Worm (Caenorhabditis elegans) whole organism, L4 larva: ENCODE results near the gene Y39A1A.18.

Experiments used
- D1046.2 ChIP-seq: fragments of 200-800 bp; sonication (Bioruptor generic); IDR thresholded peaks from 2 replicates; pipeline ENCODE4 v1.3.6; 2022; ENCODE audit warnings: missing genetic modification characterization, missing compliant biosample characterization
- F37D6.2 ChIP-seq: sonication (generic microtip); optimal IDR thresholded peaks from 2 replicates; lab custom pipeline; 2016; ENCODE audit warnings: mild to moderate bottlenecking, missing genetic modification characterization, missing compliant biosample characterization
- F49E8.2 ChIP-seq: sonication (generic microtip); optimal IDR thresholded peaks from 2 replicates; lab custom pipeline; 2016; ENCODE audit warnings: missing compliant biosample characterization, mild to moderate bottlenecking, missing genetic modification characterization, borderline replicate concordance
- T20F7.1 ChIP-seq: fragments of 200-800 bp; sonication (Bioruptor generic); optimal IDR thresholded peaks from 2 replicates; lab custom pipeline; 2018; ENCODE audit warnings: mild to moderate bottlenecking, missing genetic modification characterization, missing compliant biosample characterization
- T26A8.4 ChIP-seq: fragments of 200-800 bp; sonication (Bioruptor generic); IDR thresholded peaks from 2 replicates; pipeline ENCODE4 v1.3.6; 2022; ENCODE audit warnings: missing genetic modification characterization, missing compliant biosample characterization
- Y5F2A.4 ChIP-seq: fragments of 200-800 bp; sonication (Bioruptor generic); optimal IDR thresholded peaks from 2 replicates; lab custom pipeline; 2018; ENCODE audit warnings: mild to moderate bottlenecking, missing genetic modification characterization, missing compliant biosample characterization
- aly-2 ChIP-seq: sonication (generic microtip); optimal IDR thresholded peaks from 2 replicates; lab custom pipeline; 2018; ENCODE audit warnings: missing biosample characterization, missing genetic modification characterization
- ceh-28 ChIP-seq: fragments of 150-350 bp; optimal IDR thresholded peaks from 2 replicates; lab custom pipeline; 2014; ENCODE audit warnings: missing biosample characterization, missing genetic modification reagents, missing genetic modification characterization
- ceh-62 ChIP-seq: sonication (generic microtip); optimal IDR thresholded peaks from 2 replicates; lab custom pipeline; 2017; ENCODE audit warnings: missing biosample characterization, missing genetic modification characterization
- ces-1 ChIP-seq: fragments of 150-350 bp; sonication (generic microtip); optimal IDR thresholded peaks from 4 replicates; lab custom pipeline; 2014; ENCODE audit warnings: missing biosample characterization, missing genetic modification reagents, missing genetic modification characterization
- ctbp-1 ChIP-seq: fragments of 200-800 bp; sonication (Bioruptor generic); IDR thresholded peaks from 2 replicates; pipeline ENCODE4 v1.3.6; 2022; ENCODE audit warnings: missing genetic modification reagents, missing genetic modification characterization, missing compliant biosample characterization
- daf-12 ChIP-seq: fragments of 150-350 bp; optimal IDR thresholded peaks from 2 replicates; lab custom pipeline; 2014; ENCODE audit warnings: missing biosample characterization, missing genetic modification reagents, missing genetic modification characterization
- daf-8 ChIP-seq: fragments of 200-800 bp; sonication (Bioruptor generic); IDR thresholded peaks from 2 replicates; pipeline ENCODE4 v1.3.6; 2022; ENCODE audit warnings: missing genetic modification characterization, missing compliant biosample characterization
- dmd-6 ChIP-seq: fragments of 200-800 bp; sonication (Bioruptor generic); IDR thresholded peaks from 2 replicates; pipeline ENCODE4 v1.3.6; 2022; ENCODE audit warnings: missing genetic modification reagents, missing genetic modification characterization, missing compliant biosample characterization
- dmd-9 ChIP-seq: fragments of 200-800 bp; sonication (Bioruptor generic); IDR thresholded peaks from 2 replicates; pipeline ENCODE4 v1.3.6; 2022; ENCODE audit warnings: missing genetic modification reagents, missing genetic modification characterization, missing compliant biosample characterization
- dpl-1 ChIP-seq: fragments of 150-350 bp; optimal IDR thresholded peaks from 2 replicates; lab custom pipeline; 2014; ENCODE audit warnings: missing biosample characterization, missing genetic modification reagents, missing genetic modification characterization
- dve-1 ChIP-seq: sonication (generic microtip); optimal IDR thresholded peaks from 2 replicates; lab custom pipeline; 2017; ENCODE audit warnings: antibody characterized with exemption, mild to moderate bottlenecking, missing genetic modification characterization, missing compliant biosample characterization; ENCODE audit not compliant: insufficient read depth
- egl-43 ChIP-seq: fragments of 200-800 bp; sonication (Bioruptor generic); IDR thresholded peaks from 2 replicates; pipeline ENCODE4 v1.3.6; 2022; ENCODE audit warnings: missing genetic modification reagents, missing genetic modification characterization, missing compliant biosample characterization
- fos-1 ChIP-seq: fragments of 150-350 bp; optimal IDR thresholded peaks from 2 replicates; lab custom pipeline; 2014; ENCODE audit warnings: missing biosample characterization, missing genetic modification characterization
- gei-8 ChIP-seq: fragments of 200-800 bp; sonication (Bioruptor generic); optimal IDR thresholded peaks from 2 replicates; lab custom pipeline; 2018; ENCODE audit warnings: mild to moderate bottlenecking, missing genetic modification characterization, missing compliant biosample characterization
- hlh-11 ChIP-seq: fragments of 200-800 bp; sonication (Bioruptor generic); optimal IDR thresholded peaks from 2 replicates; lab custom pipeline; 2018; ENCODE audit warnings: mild to moderate bottlenecking, missing genetic modification characterization, missing compliant biosample characterization
- hlh-30 ChIP-seq: sonication (generic microtip); optimal IDR thresholded peaks from 2 replicates; lab custom pipeline; 2017; ENCODE audit warnings: antibody characterized with exemption, mild to moderate bottlenecking, missing genetic modification characterization, missing compliant biosample characterization; ENCODE audit not compliant: insufficient read depth
- lin-15B ChIP-seq: fragments of 150-350 bp; sonication (generic microtip); optimal IDR thresholded peaks from 3 replicates; lab custom pipeline; 2014; ENCODE audit warnings: missing biosample characterization, missing genetic modification characterization
- lin-38 ChIP-seq: fragments of 200-800 bp; sonication (Bioruptor generic); IDR thresholded peaks from 2 replicates; pipeline ENCODE4 v1.3.6; 2022; ENCODE audit warnings: missing genetic modification reagents, missing genetic modification characterization, missing compliant biosample characterization
- lir-3 ChIP-seq: sonication (generic microtip); optimal IDR thresholded peaks from 2 replicates; lab custom pipeline; 2016; ENCODE audit warnings: mild to moderate bottlenecking, missing genetic modification characterization, missing compliant biosample characterization
- lsy-2 ChIP-seq, 2 experiments: fragments of 150-350 bp in 1 of 2; sonication (generic microtip) in 1 of 2; optimal IDR thresholded peaks; 2 replicates each; lab custom pipeline; 2014 to 2017; ENCODE audit warnings: missing biosample characterization in 2 of 2, missing genetic modification characterization in 2 of 2
- madf-9 ChIP-seq: fragments of 200-800 bp; sonication (Bioruptor generic); conservative IDR thresholded peaks from 2 replicates; pipeline ENCODE4 v1.3.6; 2022; ENCODE audit warnings: missing genetic modification reagents, missing genetic modification characterization, missing compliant biosample characterization
- mdt-29 ChIP-seq: fragments of 200-800 bp; sonication (Bioruptor generic); IDR thresholded peaks from 2 replicates; pipeline ENCODE4 v1.3.6; 2022; ENCODE audit warnings: missing genetic modification reagents, missing genetic modification characterization, missing compliant biosample characterization
- mxl-3 ChIP-seq: fragments of 200-800 bp; sonication (Bioruptor generic); optimal IDR thresholded peaks from 2 replicates; lab custom pipeline; 2018; ENCODE audit warnings: mild to moderate bottlenecking, missing genetic modification characterization, missing compliant biosample characterization
- nhr-10 ChIP-seq: fragments of 150-350 bp; optimal IDR thresholded peaks from 2 replicates; lab custom pipeline; 2014; ENCODE audit warnings: missing biosample characterization, missing genetic modification characterization
- nhr-102 ChIP-seq: sonication (generic microtip); optimal IDR thresholded peaks from 2 replicates; lab custom pipeline; 2016; ENCODE audit warnings: mild to moderate bottlenecking, missing genetic modification characterization, moderate library complexity, missing compliant biosample characterization
- nhr-11 ChIP-seq: fragments of 150-350 bp; optimal IDR thresholded peaks from 2 replicates; lab custom pipeline; 2014; ENCODE audit warnings: missing biosample characterization, missing genetic modification characterization
- nhr-237 ChIP-seq: sonication (generic microtip); optimal IDR thresholded peaks from 2 replicates; lab custom pipeline; 2017; ENCODE audit warnings: missing biosample characterization, missing genetic modification characterization
- nhr-28 ChIP-seq: fragments of 150-350 bp; optimal IDR thresholded peaks from 2 replicates; lab custom pipeline; 2014; ENCODE audit warnings: missing biosample characterization, missing genetic modification characterization
- nhr-41 ChIP-seq: fragments of 200-800 bp; sonication (Bioruptor generic); IDR thresholded peaks from 2 replicates; pipeline ENCODE4 v1.3.6; 2022; ENCODE audit warnings: missing genetic modification reagents, missing genetic modification characterization, missing compliant biosample characterization
- nhr-76 ChIP-seq: fragments of 150-350 bp; optimal IDR thresholded peaks from 2 replicates; lab custom pipeline; 2014; ENCODE audit warnings: missing biosample characterization, missing genetic modification characterization
- nhr-77 ChIP-seq: fragments of 150-350 bp; optimal IDR thresholded peaks from 2 replicates; lab custom pipeline; 2014; ENCODE audit warnings: missing biosample characterization, missing genetic modification characterization
- saeg-2 ChIP-seq: fragments of 200-800 bp; sonication (Bioruptor generic); IDR thresholded peaks from 2 replicates; pipeline ENCODE4 v1.3.6; 2022; ENCODE audit warnings: missing genetic modification reagents, missing genetic modification characterization, missing compliant biosample characterization
- sdz-12 ChIP-seq: fragments of 200-800 bp; sonication (Bioruptor generic); optimal IDR thresholded peaks from 2 replicates; lab custom pipeline; 2018; ENCODE audit warnings: mild to moderate bottlenecking, missing genetic modification characterization, missing compliant biosample characterization
- skn-1 ChIP-seq: fragments of 150-350 bp; optimal IDR thresholded peaks from 2 replicates; lab custom pipeline; 2014; ENCODE audit warnings: missing biosample characterization, missing genetic modification characterization
- snpc-4 ChIP-seq: fragments of 150-350 bp; optimal IDR thresholded peaks from 2 replicates; lab custom pipeline; 2014; ENCODE audit warnings: missing biosample characterization, missing genetic modification characterization
- spr-1 ChIP-seq: sonication (generic microtip); optimal IDR thresholded peaks from 2 replicates; lab custom pipeline; 2016; ENCODE audit warnings: mild to moderate bottlenecking, missing genetic modification characterization, missing compliant biosample characterization
- tra-1 ChIP-seq: fragments of 200-800 bp; sonication (Bioruptor generic); IDR thresholded peaks from 2 replicates; pipeline ENCODE4 v1.3.6; 2022; ENCODE audit warnings: missing genetic modification reagents, missing genetic modification characterization, missing compliant biosample characterization
- unc-39 ChIP-seq: sonication (generic microtip); optimal IDR thresholded peaks from 2 replicates; lab custom pipeline; 2017; ENCODE audit warnings: missing biosample characterization, missing genetic modification characterization
- zfp-2 ChIP-seq: sonication (generic microtip); optimal IDR thresholded peaks from 2 replicates; lab custom pipeline; 2016; ENCODE audit warnings: mild to moderate bottlenecking, missing genetic modification characterization, missing compliant biosample characterization
- zfp-3 ChIP-seq: fragments of 200-800 bp; sonication (Bioruptor generic); conservative IDR thresholded peaks from 2 replicates; pipeline ENCODE4 v1.3.6; 2022; ENCODE audit warnings: missing genetic modification reagents, missing genetic modification characterization, missing compliant biosample characterization
- zip-2 ChIP-seq: fragments of 150-350 bp; optimal IDR thresholded peaks from 2 replicates; lab custom pipeline; 2014; ENCODE audit warnings: missing biosample characterization, missing genetic modification characterization
- ztf-11 ChIP-seq: fragments of 150-350 bp; optimal IDR thresholded peaks from 2 replicates; lab custom pipeline; 2014; ENCODE audit warnings: missing biosample characterization, missing genetic modification characterization
- ztf-7 ChIP-seq: fragments of 150-350 bp; optimal IDR thresholded peaks from 2 replicates; lab custom pipeline; 2014; ENCODE audit warnings: missing biosample characterization, missing genetic modification characterization

Gene Y39A1A.18

DNA sequence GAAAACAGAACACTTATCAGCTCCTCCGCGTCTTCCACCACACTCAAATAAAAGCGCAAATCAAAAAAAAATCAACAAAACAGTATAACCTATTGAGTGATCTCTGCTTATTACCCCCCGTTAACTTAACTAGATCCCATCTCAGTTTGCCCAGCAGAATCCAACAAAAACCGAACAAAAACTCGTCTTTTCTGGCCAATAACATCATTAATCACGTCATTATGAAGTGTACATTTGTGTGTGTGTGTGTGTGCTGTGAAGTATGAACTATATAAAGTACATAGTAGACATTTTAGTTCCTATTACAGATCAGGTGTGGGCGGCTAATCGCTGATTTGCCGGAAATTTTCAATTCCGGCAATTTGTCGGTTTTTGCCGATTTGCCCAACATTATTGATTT is 23.8 kb upstream of the Y39A1A.18 start:
- no peak for TF ChIP-seq snpc-4 (tag; lab: Kevin White, UChicago)
- 0 out of 2 replicates have a peak, but pooled peaks have one; percentile 23 for TF ChIP-seq mdt-29 (GFP tag; lab: Robert Waterston, UW)
- TF ChIP-seq dpl-1 (GFP tag; lab: Kevin White, UChicago), result no peak
- TF ChIP-seq nhr-11 (tag; lab: Kevin White, UChicago), result no peak
- TF ChIP-seq nhr-28 (tag; lab: Kevin White, UChicago), result peak; percentile 88
- TF ChIP-seq hlh-11 (tag; lab: Kevin White, UChicago), result peak; percentile 27
- no peak for TF ChIP-seq ztf-11 (tag; lab: Kevin White, UChicago)
- no peak for TF ChIP-seq dve-1 (tag; lab: Kevin White, UChicago)
- TF ChIP-seq dmd-6 (GFP tag; lab: Robert Waterston, UW), result no peak
- peak in 1 of 2 experiments; percentile 41 for TF ChIP-seq lsy-2 (tag; optimal IDR thresholded peaks at IDR 0.05; lab: Kevin White, UChicago)

DNA sequence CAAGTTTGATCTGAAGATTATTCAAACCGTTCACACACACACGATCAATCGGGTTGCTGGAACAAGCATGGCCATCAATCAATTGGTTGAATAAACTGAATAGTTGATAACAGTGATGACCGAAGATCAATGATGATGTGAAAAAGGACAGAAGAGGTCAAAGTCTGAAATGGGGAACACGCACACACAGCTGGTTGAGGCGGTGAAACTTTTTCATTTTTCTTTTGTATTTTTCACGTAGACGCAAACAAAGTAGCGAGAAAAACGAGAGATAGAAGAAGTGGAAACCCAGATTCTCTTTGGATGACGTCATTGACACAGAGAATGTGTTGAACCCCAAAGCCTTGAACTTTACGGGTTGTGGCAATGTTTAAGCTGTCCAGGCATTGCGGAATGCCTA is 23.2 kb upstream of the Y39A1A.18 start:
- peak; percentile 92 for TF ChIP-seq dmd-6 (GFP tag; lab: Robert Waterston, UW)
- no peak for TF ChIP-seq madf-9 (GFP tag; lab: Robert Waterston, UW)
- TF ChIP-seq nhr-76, result no peak
- no peak for TF ChIP-seq aly-2 (tag; lab: Kevin White, UChicago)
- peak; percentile 26; the same call in 1 of the 2 replicates for TF ChIP-seq T26A8.4 (GFP tag; lab: Robert Waterston, UW)
- peak; percentile 33 for TF ChIP-seq spr-1 (tag; lab: Kevin White, UChicago)
- peak; percentile 77 for TF ChIP-seq nhr-11 (tag; lab: Kevin White, UChicago)
- no peak for TF ChIP-seq nhr-41 (GFP tag; lab: Robert Waterston, UW)
- TF ChIP-seq nhr-237 (tag; lab: Kevin White, UChicago), result no peak
- no peak for TF ChIP-seq F37D6.2 (tag; lab: Kevin White, UChicago)
- TF ChIP-seq F49E8.2, result no peak
- TF ChIP-seq nhr-102 (tag; lab: Kevin White, UChicago), result peak; percentile 38
- peak; percentile 36 for TF ChIP-seq T20F7.1 (GFP tag; lab: Kevin White, UChicago)
- no peak for TF ChIP-seq gei-8 (GFP tag; lab: Kevin White, UChicago)
- no peak for TF ChIP-seq Y5F2A.4
- TF ChIP-seq hlh-11 (tag; lab: Kevin White, UChicago), result peak; percentile 95
- TF ChIP-seq ztf-7 (tag; lab: Kevin White, UChicago), result no peak
- peak; percentile 93 for TF ChIP-seq mxl-3
- TF ChIP-seq skn-1 (tag; lab: Kevin White, UChicago), result no peak
- TF ChIP-seq nhr-77 (tag; lab: Kevin White, UChicago), result peak; percentile 35
- TF ChIP-seq sdz-12 (GFP tag; lab: Kevin White, UChicago), result no peak
- no peak for TF ChIP-seq saeg-2 (GFP tag; lab: Robert Waterston, UW)
- peak; percentile 87 for TF ChIP-seq nhr-10 (tag; lab: Kevin White, UChicago)
- TF ChIP-seq daf-12, result no peak
- no peak for TF ChIP-seq lir-3 (tag; lab: Kevin White, UChicago)
- TF ChIP-seq unc-39, result no peak
- TF ChIP-seq ceh-62 (tag; lab: Kevin White, UChicago), result no peak
- peak; percentile 76 for TF ChIP-seq nhr-28 (tag; lab: Kevin White, UChicago)
- TF ChIP-seq ceh-28 (tag; lab: Kevin White, UChicago), result no peak
- TF ChIP-seq zfp-2 (tag; lab: Kevin White, UChicago), result no peak
- no peak for TF ChIP-seq ces-1
- TF ChIP-seq tra-1, result peak; percentile 64; the same call in 1 of the 2 replicates
- TF ChIP-seq zip-2 (tag; lab: Kevin White, UChicago), result no peak
- TF ChIP-seq fos-1, result no peak
- TF ChIP-seq zfp-3 (GFP tag; lab: Robert Waterston, UW), result no peak
- TF ChIP-seq lin-15B (tag; lab: Kevin White, UChicago), result no peak
- TF ChIP-seq hlh-30, result peak; percentile 54
- TF ChIP-seq dmd-9 (GFP tag; lab: Robert Waterston, UW), result 0 out of 2 replicates have a peak, but pooled peaks have one; percentile 48
- peak; percentile 31 for TF ChIP-seq lin-38 (GFP tag; lab: Robert Waterston, UW)
- TF ChIP-seq dve-1 (tag; lab: Kevin White, UChicago), result peak; percentile 93
- no peak for TF ChIP-seq snpc-4 (tag; lab: Kevin White, UChicago)
- TF ChIP-seq daf-8, result no peak
- no peak for TF ChIP-seq egl-43 (GFP tag; lab: Robert Waterston, UW)
- no peak for TF ChIP-seq ztf-11 (tag; lab: Kevin White, UChicago)
- no peak for TF ChIP-seq D1046.2 (GFP tag; lab: Robert Waterston, UW)
- peak; percentile 11; the same call in 1 of the 2 replicates for TF ChIP-seq ctbp-1 (GFP tag; lab: Robert Waterston, UW)
